Worm (Caenorhabditis elegans) whole organism, L1 larva: ENCODE data around the gene alh-5.
A peak's percentile ranks its signal among the peaks of the same experiment; 100 is the strongest.

Source experiments
- C34B4.2 ChIP-seq: sonication (generic microtip); optimal IDR thresholded peaks from 2 replicates; lab custom pipeline; 2017; ENCODE audit warnings: mild to moderate bottlenecking, missing genetic modification characterization, missing compliant biosample characterization
- F16B12.6 ChIP-seq: fragments of 150-350 bp; optimal IDR thresholded peaks from 2 replicates; lab custom pipeline; 2014; ENCODE audit warnings: missing biosample characterization, missing genetic modification characterization
- aha-1 ChIP-seq: fragments of 150-350 bp; optimal IDR thresholded peaks from 2 replicates; lab custom pipeline; 2014; ENCODE audit warnings: missing biosample characterization, missing genetic modification characterization
- alr-1 ChIP-seq: fragments of 200-800 bp; sonication (Bioruptor generic); optimal IDR thresholded peaks from 2 replicates; lab custom pipeline; 2018; ENCODE audit warnings: borderline replicate concordance, mild to moderate bottlenecking, missing genetic modification characterization, missing compliant biosample characterization
- ama-1 ChIP-seq: fragments of 150-350 bp; optimal IDR thresholded peaks from 2 replicates; lab custom pipeline; 2014
- ceh-8 ChIP-seq: fragments of 200-800 bp; sonication (Bioruptor generic); optimal IDR thresholded peaks from 2 replicates; lab custom pipeline; 2018; ENCODE audit warnings: mild to moderate bottlenecking, missing genetic modification characterization, moderate library complexity, missing compliant biosample characterization
- dpl-1 ChIP-seq, 3 experiments: fragments of 150-350 bp in 2 of 3; sonication (generic microtip) in 1 of 3; optimal IDR thresholded peaks; 2 replicates each; lab custom pipeline; 2014 to 2017; ENCODE audit warnings: missing biosample characterization in 3 of 3, missing genetic modification characterization in 3 of 3, missing genetic modification reagents in 3 of 3
- dsc-1 ChIP-seq: sonication (generic microtip); optimal IDR thresholded peaks from 2 replicates; lab custom pipeline; 2016; ENCODE audit warnings: mild to moderate bottlenecking, missing genetic modification characterization, missing compliant biosample characterization
- efl-1 ChIP-seq, 4 experiments: fragments of 150-350 bp; optimal IDR thresholded peaks in 3 of 4; peaks in 1 of 4; 1 replicate in 1 of 4; 2 replicates in 3 of 4; lab custom pipeline; 2014; ENCODE audit warnings: missing biosample characterization in 2 of 4, missing genetic modification characterization in 2 of 4, missing genetic modification reagents in 2 of 4
- efl-3 ChIP-seq: fragments of 200-800 bp; sonication (Bioruptor generic); optimal IDR thresholded peaks from 2 replicates; lab custom pipeline; 2018; ENCODE audit warnings: mild to moderate bottlenecking, missing genetic modification characterization, missing compliant biosample characterization
- egl-13 ChIP-seq: sonication (generic microtip); optimal IDR thresholded peaks from 2 replicates; lab custom pipeline; 2016; ENCODE audit warnings: missing genotype, missing genetic modification reagents, missing genetic modification characterization, missing compliant biosample characterization
- elt-2 ChIP-seq: sonication (generic microtip); optimal IDR thresholded peaks from 2 replicates; lab custom pipeline; 2016; ENCODE audit warnings: missing genetic modification characterization, mild to moderate bottlenecking, inconsistent platforms, missing compliant biosample characterization, missing genetic modification reagents
- elt-3 ChIP-seq, 6 experiments: fragments of 150-350 bp in 1 of 6; sonication (generic microtip); optimal IDR thresholded peaks; 2 replicates each; lab custom pipeline; 2017 to 2018; ENCODE audit warnings: missing biosample characterization in 6 of 6, missing genetic modification characterization in 6 of 6, inconsistent platforms in 1 of 6
- ets-5 ChIP-seq: fragments of 200-800 bp; sonication (Bioruptor generic); IDR thresholded peaks from 2 replicates; pipeline ENCODE4 v1.3.6; 2022; ENCODE audit warnings: missing genetic modification characterization, missing compliant biosample characterization
- fkh-10 ChIP-seq: sonication (generic microtip); optimal IDR thresholded peaks from 2 replicates; lab custom pipeline; 2017; ENCODE audit warnings: missing biosample characterization, missing genetic modification reagents, missing genetic modification characterization
- fos-1 ChIP-seq: fragments of 150-350 bp; optimal IDR thresholded peaks from 2 replicates; lab custom pipeline; 2014; ENCODE audit warnings: missing biosample characterization, missing genetic modification characterization
- lin-14 ChIP-seq: fragments of 200-800 bp; sonication (Bioruptor generic); optimal IDR thresholded peaks from 2 replicates; lab custom pipeline; 2018; ENCODE audit warnings: mild to moderate bottlenecking, missing genetic modification characterization, moderate library complexity, missing compliant biosample characterization
- lin-39 ChIP-seq: fragments of 150-350 bp; optimal IDR thresholded peaks from 2 replicates; lab custom pipeline; 2014; ENCODE audit warnings: missing biosample characterization, missing genetic modification reagents, missing genetic modification characterization
- mab-9 ChIP-seq: fragments of 200-800 bp; sonication (Bioruptor generic); IDR thresholded peaks from 2 replicates; pipeline ENCODE4 v1.3.6; 2022; ENCODE audit warnings: missing genetic modification reagents, missing genetic modification characterization, missing compliant biosample characterization
- mdl-1 ChIP-seq, 2 experiments: fragments of 150-350 bp; optimal IDR thresholded peaks; 2 replicates each; lab custom pipeline; 2014 to 2017; ENCODE audit warnings: missing biosample characterization in 2 of 2, missing genetic modification characterization in 2 of 2, inconsistent platforms in 1 of 2
- nhr-20 ChIP-seq: sonication (generic microtip); optimal IDR thresholded peaks from 2 replicates; lab custom pipeline; 2016; ENCODE audit warnings: mild to moderate bottlenecking, missing genetic modification characterization, missing compliant biosample characterization
- nhr-237 ChIP-seq: fragments of 150-350 bp; optimal IDR thresholded peaks from 2 replicates; lab custom pipeline; 2014; ENCODE audit warnings: missing biosample characterization, missing genetic modification characterization
- nhr-47 ChIP-seq: sonication (generic microtip); optimal IDR thresholded peaks from 2 replicates; lab custom pipeline; 2016; ENCODE audit warnings: mild to moderate bottlenecking, missing genetic modification characterization, moderate library complexity, missing compliant biosample characterization
- nhr-71 ChIP-seq: sonication (generic microtip); optimal IDR thresholded peaks from 2 replicates; lab custom pipeline; 2016; ENCODE audit warnings: mild to moderate bottlenecking, missing genetic modification characterization, moderate library complexity, missing compliant biosample characterization
- nhr-76 ChIP-seq: sonication (generic microtip); optimal IDR thresholded peaks from 2 replicates; lab custom pipeline; 2017; ENCODE audit warnings: missing biosample characterization, missing genetic modification characterization
- nhr-77 ChIP-seq: fragments of 150-350 bp; optimal IDR thresholded peaks from 2 replicates; lab custom pipeline; 2014; ENCODE audit warnings: missing biosample characterization, missing genetic modification characterization
- nhr-84 ChIP-seq: sonication (generic microtip); optimal IDR thresholded peaks from 2 replicates; lab custom pipeline; 2017; ENCODE audit warnings: missing biosample characterization, missing genetic modification characterization
- rnt-1 ChIP-seq: sonication (generic microtip); optimal IDR thresholded peaks from 2 replicates; lab custom pipeline; 2016; ENCODE audit warnings: mild to moderate bottlenecking, missing genetic modification characterization, moderate library complexity, missing compliant biosample characterization
- snpc-4 ChIP-seq: fragments of 150-350 bp; optimal IDR thresholded peaks from 2 replicates; lab custom pipeline; 2014; ENCODE audit warnings: missing biosample characterization, missing genetic modification characterization
- sup-37 ChIP-seq: fragments of 200-800 bp; sonication (Bioruptor generic); optimal IDR thresholded peaks from 2 replicates; lab custom pipeline; 2018; ENCODE audit warnings: mild to moderate bottlenecking, missing genetic modification characterization, missing compliant biosample characterization
- tlp-1 ChIP-seq: fragments of 150-350 bp; optimal IDR thresholded peaks from 2 replicates; lab custom pipeline; 2014; ENCODE audit warnings: missing biosample characterization, missing genetic modification characterization
- unc-62 ChIP-seq: fragments of 150-350 bp; optimal IDR thresholded peaks from 2 replicates; lab custom pipeline; 2014; ENCODE audit warnings: missing biosample characterization, missing genetic modification reagents, missing genetic modification characterization
- unc-86 ChIP-seq: sonication (generic microtip); optimal IDR thresholded peaks from 2 replicates; lab custom pipeline; 2016; ENCODE audit warnings: missing genetic modification characterization, missing compliant biosample characterization
- vab-15 ChIP-seq: sonication (generic microtip); optimal IDR thresholded peaks from 2 replicates; lab custom pipeline; 2017; ENCODE audit warnings: missing genotype, mild to moderate bottlenecking, missing genetic modification characterization, missing compliant biosample characterization
- zip-4 ChIP-seq: fragments of 200-800 bp; sonication (Bioruptor generic); optimal IDR thresholded peaks from 2 replicates; lab custom pipeline; 2018; ENCODE audit warnings: mild to moderate bottlenecking, missing genetic modification characterization, moderate library complexity, missing compliant biosample characterization

The alh-5 gene

DNA sequence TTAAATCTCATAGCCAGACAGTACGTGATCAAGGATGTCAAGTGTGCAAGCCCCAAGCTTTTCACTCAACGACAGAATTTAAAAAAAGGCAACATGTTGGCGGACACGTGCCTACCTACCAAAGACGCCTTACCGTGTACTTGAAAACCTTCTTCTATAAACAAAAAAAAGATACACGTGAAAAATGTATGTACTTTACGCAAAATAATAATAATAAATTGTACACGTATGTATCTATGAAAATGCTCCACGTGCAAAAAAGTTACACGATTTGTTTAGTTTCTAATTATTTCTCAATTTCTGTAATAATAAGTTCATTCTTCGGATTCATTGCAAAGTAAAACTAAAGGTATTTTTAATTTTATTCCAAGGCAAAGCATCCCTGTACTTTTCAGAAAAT, 5.3 kb upstream of the alh-5 start, which contains the start of gene cysl-4:
Gene cysl-4 (plus strand): TSS at position 301 of the 400 bp plus-strand sequence.
- no peak for TF ChIP-seq nhr-77 (tag; lab: Kevin White, UChicago)
- TF ChIP-seq ets-5 (GFP tag; lab: Robert Waterston, UW): no peak
- TF ChIP-seq egl-13 (tag; lab: Kevin White, UChicago): no peak
- TF ChIP-seq mdl-1 (tag; optimal IDR thresholded peaks at IDR 0.05; lab: Kevin White, UChicago): no peak
- no peak for TF ChIP-seq dsc-1 (tag; lab: Kevin White, UChicago)
- no peak for TF ChIP-seq nhr-76 (tag; lab: Kevin White, UChicago)
- TF ChIP-seq zip-4 (GFP tag; lab: Kevin White, UChicago): no peak
- TF ChIP-seq vab-15 (tag; lab: Kevin White, UChicago): no peak
- no peak for TF ChIP-seq fkh-10 (GFP tag; lab: Kevin White, UChicago)
- TF ChIP-seq snpc-4 (tag; lab: Kevin White, UChicago): no peak
- TF ChIP-seq mab-9: no peak
- TF ChIP-seq, all 84 proteins: peak for 0

DNA sequence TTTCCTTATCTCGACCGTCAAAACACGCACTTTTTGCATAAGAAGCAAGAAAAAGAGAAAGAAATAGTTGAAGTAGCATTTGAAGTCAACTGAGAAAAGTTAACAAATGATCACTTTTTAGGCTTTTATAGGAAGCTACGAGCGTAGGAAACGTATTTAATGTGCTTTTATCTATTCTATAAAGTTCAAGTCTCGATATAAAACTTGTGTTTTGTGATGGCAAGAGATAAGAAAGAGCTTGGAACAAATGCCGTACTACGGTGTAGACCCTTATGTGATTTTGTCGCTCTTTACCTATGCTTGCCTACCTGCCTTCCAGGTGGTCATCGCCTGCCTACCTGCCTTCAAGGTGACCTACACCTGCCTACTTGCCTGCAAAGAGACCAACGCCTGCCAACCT, 4.8 kb upstream of the alh-5 start, which contains the start of gene clec-206:
Gene clec-206 (minus strand): TSS at position 101 of the 400 bp plus-strand sequence.
- TF ChIP-seq nhr-237 (tag; lab: Kevin White, UChicago): no peak
- TF ChIP-seq ama-1 (lab: Kevin White, UChicago): no peak
- TF ChIP-seq F16B12.6 (tag; lab: Kevin White, UChicago): no peak

DNA sequence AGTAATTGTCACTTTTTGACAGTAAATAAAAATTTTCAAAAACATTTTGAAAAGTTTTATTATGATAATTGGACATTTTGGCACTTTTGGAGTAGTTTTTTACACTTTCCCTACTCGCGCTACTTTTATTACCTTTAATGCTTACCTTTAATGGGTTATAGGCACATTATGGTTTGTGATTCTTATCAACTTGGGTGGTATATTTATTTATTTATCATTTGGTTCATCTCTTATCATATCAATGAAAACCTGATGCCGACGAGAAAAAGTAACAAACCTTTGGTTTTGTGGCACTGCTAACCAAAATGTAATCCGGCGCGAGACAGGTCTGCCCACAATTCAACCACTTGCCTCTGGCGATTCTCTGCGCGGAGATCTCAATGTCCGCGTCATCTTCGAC, 1.0 kb downstream of the alh-5 start:
- TF ChIP-seq nhr-20 (tag; lab: Kevin White, UChicago) (peak; percentile 19), elt-2 (tag; lab: Kevin White, UChicago) (peak; percentile 45), lin-14 (GFP tag; lab: Kevin White, UChicago) (peak; percentile 49), alr-1 (tag; lab: Kevin White, UChicago) (no peak), nhr-71 (tag; lab: Kevin White, UChicago) (peak; percentile 2), F16B12.6 (tag; lab: Kevin White, UChicago) (no peak), dpl-1 (GFP tag; optimal IDR thresholded peaks at IDR 0.05; lab: Kevin White, UChicago) (no peak), elt-3 (tag; optimal IDR thresholded peaks at IDR 0.05; lab: Kevin White, UChicago) (peak in 3 of 6 experiments; percentile 32 to 56 (median 37))

DNA sequence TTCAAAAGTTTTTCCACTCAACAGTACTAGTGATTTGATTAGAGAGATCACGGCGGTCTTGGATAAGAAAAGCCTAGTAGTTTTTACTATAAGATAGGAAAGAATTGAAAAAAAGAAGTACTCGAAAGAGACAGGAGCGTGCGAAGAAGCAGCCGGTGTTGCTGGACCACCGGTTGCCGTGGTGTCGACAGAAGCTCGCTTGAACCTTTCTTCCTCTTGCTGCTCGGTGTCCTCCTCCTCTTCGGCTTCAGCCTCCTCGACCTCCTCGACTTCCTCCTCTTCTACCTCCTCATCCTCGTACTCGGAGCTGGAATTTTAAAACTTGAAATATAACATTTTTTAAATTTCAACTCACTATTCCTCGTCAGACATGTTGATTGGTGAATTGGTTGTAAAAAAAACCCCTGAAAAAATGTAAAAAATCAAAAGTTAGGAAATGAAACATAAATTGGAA, 6.8 kb downstream of the alh-5 start, which contains the start of gene tnt-4:
Gene tnt-4 (minus strand): TSS at position 404 of the 454 bp plus-strand sequence.
- no peak for TF ChIP-seq alr-1 (tag; lab: Kevin White, UChicago)
- TF ChIP-seq nhr-84 (tag; lab: Kevin White, UChicago): no peak
- no peak for TF ChIP-seq efl-3 (GFP tag; lab: Kevin White, UChicago)
- no peak for TF ChIP-seq nhr-47
- no peak for TF ChIP-seq unc-86
- TF ChIP-seq ceh-8: no peak
- TF ChIP-seq fos-1 (tag; lab: Kevin White, UChicago): no peak
- TF ChIP-seq lin-39 (tag; lab: Kevin White, UChicago): no peak
- TF ChIP-seq sup-37 (GFP tag; lab: Kevin White, UChicago): no peak
- no peak for TF ChIP-seq zip-4 (GFP tag; lab: Kevin White, UChicago)
- TF ChIP-seq tlp-1 (tag; lab: Kevin White, UChicago): no peak
- TF ChIP-seq nhr-20 (tag; lab: Kevin White, UChicago): no peak
- TF ChIP-seq rnt-1: no peak
- no peak for TF ChIP-seq unc-62
- no peak for TF ChIP-seq C34B4.2
- no peak for TF ChIP-seq aha-1 (tag; lab: Kevin White, UChicago)

DNA sequence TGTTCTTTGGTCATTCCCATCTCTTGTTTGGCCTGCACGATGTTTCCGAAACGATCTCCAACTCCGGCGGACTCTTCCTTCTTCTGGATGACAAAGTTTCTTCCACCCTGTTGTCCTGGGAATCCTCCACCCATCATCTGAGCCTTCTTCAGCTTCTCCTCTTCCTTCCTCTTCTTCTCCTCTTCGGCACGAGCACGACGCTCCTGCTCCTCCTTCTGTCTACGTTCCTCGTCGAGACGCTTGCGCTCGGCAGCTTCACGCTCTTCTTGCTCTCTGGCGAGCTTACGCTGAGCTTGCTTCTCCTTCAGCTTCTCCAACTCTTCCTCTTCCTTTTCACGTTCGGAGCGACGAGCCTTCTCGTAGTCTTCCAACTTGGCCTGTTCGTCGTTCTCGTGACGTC, 8.0 kb downstream of the alh-5 start:
- TF ChIP-seq lin-39 (tag; lab: Kevin White, UChicago) (no peak), efl-1 (optimal IDR thresholded peaks at IDR 0.05; lab: Kevin White, UChicago) (no peak), efl-1 (GFP tag; optimal IDR thresholded peaks at IDR 0.05 in 1 of 2; lab: Kevin White, UChicago) (peak in 1 of 2 experiments; percentile 64)
